Fruit fly (Drosophila melanogaster) whole organism, prepupa: ENCODE data around the gene CG8006.

Experiments used
- Blimp-1 ChIP-seq: fragments of 200-800 bp; sonication (Bioruptor generic); optimal IDR thresholded peaks from 3 replicates; lab custom pipeline; 2017; ENCODE audit warnings: missing biosample characterization, missing genetic modification characterization, mild to moderate bottlenecking, moderate library complexity, missing genetic modification reagents
- CG10669 ChIP-seq: fragments of 200-800 bp; sonication (Bioruptor generic); optimal IDR thresholded peaks from 3 replicates; lab custom pipeline; 2018; ENCODE audit warnings: missing biosample characterization, mild to moderate bottlenecking, missing genetic modification characterization, moderate library complexity
- CG11294 ChIP-seq: fragments of 200-800 bp; sonication (Bioruptor generic); IDR thresholded peaks from 2 replicates; pipeline ENCODE4 v1.3.6; 2022; ENCODE audit warnings: missing biosample characterization, missing genetic modification characterization
- CG11902 ChIP-seq: fragments of 200-800 bp; sonication (Bioruptor generic); optimal IDR thresholded peaks from 3 replicates; lab custom pipeline; 2016; ENCODE audit warnings: missing biosample characterization, missing genetic modification characterization
- CG15336 ChIP-seq: fragments of 200-800 bp; sonication (Bioruptor generic); IDR thresholded peaks from 2 replicates; pipeline ENCODE4 v1.3.6; 2022; ENCODE audit warnings: missing biosample characterization, missing genetic modification characterization
- CG1621 ChIP-seq: fragments of 200-800 bp; sonication (Bioruptor generic); optimal IDR thresholded peaks from 3 replicates; lab custom pipeline; 2018; ENCODE audit warnings: missing biosample characterization, mild to moderate bottlenecking, missing genetic modification characterization
- CG16779 ChIP-seq: fragments of 200-800 bp; sonication (Bioruptor generic); optimal IDR thresholded peaks from 3 replicates; lab custom pipeline; 2017; ENCODE audit warnings: missing biosample characterization, mild to moderate bottlenecking, missing genetic modification characterization
- CG3032 ChIP-seq: fragments of 200-800 bp; optimal IDR thresholded peaks from 2 replicates; lab custom pipeline; 2019; ENCODE audit warnings: missing biosample characterization, mild to moderate bottlenecking, missing genetic modification characterization, moderate library complexity
- CG34406 ChIP-seq: fragments of 200-800 bp; sonication (Bioruptor generic); optimal IDR thresholded peaks from 3 replicates; lab custom pipeline; 2016; ENCODE audit warnings: missing biosample characterization, missing genetic modification characterization
- CG4318 ChIP-seq: fragments of 200-800 bp; sonication (Bioruptor generic); optimal IDR thresholded peaks from 3 replicates; lab custom pipeline; 2017; ENCODE audit warnings: missing biosample characterization, mild to moderate bottlenecking, missing genetic modification characterization
- CG6163 ChIP-seq: fragments of 200-800 bp; sonication (Bioruptor generic); IDR thresholded peaks from 3 replicates; pipeline ENCODE4 v1.3.6; 2022; ENCODE audit warnings: missing biosample characterization, missing genetic modification characterization
- CG6808 ChIP-seq: fragments of 200-800 bp; sonication (Bioruptor generic); optimal IDR thresholded peaks from 3 replicates; lab custom pipeline; 2017; ENCODE audit warnings: missing biosample characterization, missing genetic modification characterization, mild to moderate bottlenecking, moderate library complexity, missing genetic modification reagents
- CG6854 ChIP-seq: fragments of 200-800 bp; sonication (Bioruptor generic); optimal IDR thresholded peaks from 2 replicates; lab custom pipeline; 2017; ENCODE audit warnings: missing biosample characterization, mild to moderate bottlenecking, missing genetic modification characterization
- CG7368 ChIP-seq: fragments of 200-800 bp; sonication (Bioruptor generic); optimal IDR thresholded peaks from 3 replicates; lab custom pipeline; 2016; ENCODE audit warnings: missing biosample characterization, missing genetic modification characterization
- CG8319 ChIP-seq: fragments of 200-800 bp; sonication (Bioruptor generic); optimal IDR thresholded peaks from 3 replicates; lab custom pipeline; 2016; ENCODE audit warnings: missing biosample characterization, missing genetic modification characterization
- CG8632 ChIP-seq: fragments of 200-800 bp; sonication (Bioruptor generic); optimal IDR thresholded peaks from 3 replicates; lab custom pipeline; 2016; ENCODE audit warnings: missing biosample characterization, missing genetic modification characterization
- CG9139 ChIP-seq: fragments of 200-800 bp; sonication (Bioruptor generic); optimal IDR thresholded peaks from 3 replicates; lab custom pipeline; 2017; ENCODE audit warnings: missing biosample characterization, mild to moderate bottlenecking, missing genetic modification characterization
- Eip75B ChIP-seq: fragments of 200-800 bp; sonication (Bioruptor generic); optimal IDR thresholded peaks from 3 replicates; lab custom pipeline; 2016; ENCODE audit warnings: missing biosample characterization, missing genetic modification characterization
- Eip78C ChIP-seq: fragments of 200-800 bp; sonication (Bioruptor generic); peaks from one replicate; lab custom pipeline; 2016; ENCODE audit warnings: missing biosample characterization, missing genetic modification characterization
- Eip93F ChIP-seq: fragments of 200-800 bp; sonication (Bioruptor generic); optimal IDR thresholded peaks from 2 replicates; lab custom pipeline; 2016; ENCODE audit warnings: missing biosample characterization, mild to moderate bottlenecking, missing genetic modification characterization
- Ets21C ChIP-seq: fragments of 200-800 bp; sonication (Bioruptor generic); optimal IDR thresholded peaks from 3 replicates; lab custom pipeline; 2016; ENCODE audit warnings: missing biosample characterization, missing genetic modification characterization
- Ets96B ChIP-seq: fragments of 200-800 bp; optimal IDR thresholded peaks from 2 replicates; lab custom pipeline; 2019; ENCODE audit warnings: missing biosample characterization, mild to moderate bottlenecking, missing genetic modification characterization, moderate library complexity
- Hr38 ChIP-seq: sonication (Bioruptor generic); optimal IDR thresholded peaks from 2 replicates; lab custom pipeline; 2016; ENCODE audit warnings: missing biosample characterization, missing genetic modification characterization
- Hr39 ChIP-seq: fragments of 200-800 bp; sonication (Bioruptor generic); optimal IDR thresholded peaks from 2 replicates; lab custom pipeline; 2016; ENCODE audit warnings: missing biosample characterization, missing genetic modification characterization
- OdsH ChIP-seq: fragments of 200-800 bp; sonication (Bioruptor generic); optimal IDR thresholded peaks from 3 replicates; lab custom pipeline; 2016; ENCODE audit warnings: missing biosample characterization, missing genetic modification characterization
- Sox15 ChIP-seq: fragments of 200-800 bp; sonication (Bioruptor generic); optimal IDR thresholded peaks from 3 replicates; lab custom pipeline; 2016; ENCODE audit warnings: missing biosample characterization, missing genetic modification characterization
- acj6 ChIP-seq: fragments of 200-800 bp; sonication (Bioruptor generic); optimal IDR thresholded peaks from 3 replicates; lab custom pipeline; 2016; ENCODE audit warnings: missing biosample characterization, missing genetic modification characterization
- cyc ChIP-seq: fragments of 200-800 bp; sonication (Bioruptor generic); optimal IDR thresholded peaks from 3 replicates; lab custom pipeline; 2016; ENCODE audit warnings: missing biosample characterization, missing genetic modification characterization
- dsx ChIP-seq: fragments of 200-800 bp; optimal IDR thresholded peaks from 3 replicates; lab custom pipeline; 2019; ENCODE audit warnings: missing biosample characterization, mild to moderate bottlenecking, missing genetic modification characterization, moderate library complexity; ENCODE audit not compliant: poor library complexity, severe bottlenecking
- eg ChIP-seq: fragments of 200-800 bp; sonication (Bioruptor generic); IDR thresholded peaks from 3 replicates; pipeline ENCODE4 v1.3.6; 2022; ENCODE audit warnings: missing biosample characterization, missing genetic modification characterization
- esn ChIP-seq: fragments of 200-800 bp; sonication (Bioruptor generic); optimal IDR thresholded peaks from 2 replicates; lab custom pipeline; 2016; ENCODE audit warnings: missing biosample characterization, mild to moderate bottlenecking, missing genetic modification characterization, moderate library complexity
- fd85E ChIP-seq: fragments of 200-800 bp; sonication (Bioruptor generic); optimal IDR thresholded peaks from 3 replicates; lab custom pipeline; 2016; ENCODE audit warnings: missing biosample characterization, missing genetic modification characterization
- fkh ChIP-seq: fragments of 200-800 bp; sonication (Bioruptor generic); optimal IDR thresholded peaks from 3 replicates; lab custom pipeline; 2017; ENCODE audit warnings: missing biosample characterization, mild to moderate bottlenecking, missing genetic modification characterization, moderate library complexity
- lz ChIP-seq: fragments of 200-800 bp; sonication (Bioruptor generic); optimal IDR thresholded peaks from 3 replicates; lab custom pipeline; 2016; ENCODE audit warnings: missing biosample characterization, missing genetic modification characterization
- net ChIP-seq: fragments of 200-800 bp; sonication (Bioruptor generic); optimal IDR thresholded peaks from 3 replicates; lab custom pipeline; 2016; ENCODE audit warnings: missing biosample characterization, missing genetic modification characterization
- pdm3 ChIP-seq: fragments of 200-800 bp; sonication (Bioruptor generic); optimal IDR thresholded peaks from 3 replicates; lab custom pipeline; 2016; ENCODE audit warnings: missing biosample characterization, missing genetic modification characterization
- salr ChIP-seq, 2 experiments: fragments of 200-800 bp; sonication (Bioruptor generic); optimal IDR thresholded peaks; 3 replicates each; lab custom pipeline; 2016 to 2018; ENCODE audit warnings: missing biosample characterization in 2 of 2, missing genetic modification characterization in 2 of 2, mild to moderate bottlenecking in 1 of 2
- spab ChIP-seq: fragments of 200-800 bp; sonication (Bioruptor generic); optimal IDR thresholded peaks from 2 replicates; lab custom pipeline; 2017; ENCODE audit warnings: missing biosample characterization, mild to moderate bottlenecking, missing genetic modification characterization, missing genetic modification reagents
- ss ChIP-seq, 2 experiments: fragments of 200-800 bp; sonication (Bioruptor generic); optimal IDR thresholded peaks; 2 replicates in 1 of 2; 3 replicates in 1 of 2; lab custom pipeline; 2017 to 2018; ENCODE audit warnings: mild to moderate bottlenecking in 2 of 2, missing biosample characterization in 2 of 2, missing genetic modification characterization in 2 of 2, moderate library complexity in 1 of 2
- topi ChIP-seq: fragments of 200-800 bp; sonication (Bioruptor generic); optimal IDR thresholded peaks from 3 replicates; lab custom pipeline; 2016; ENCODE audit warnings: missing biosample characterization, missing genetic modification characterization
- vri ChIP-seq: fragments of 200-800 bp; sonication (Bioruptor generic); optimal IDR thresholded peaks from 3 replicates; lab custom pipeline; 2016; ENCODE audit warnings: missing biosample characterization, mild to moderate bottlenecking, missing genetic modification characterization

The CG8006 gene

DNA sequence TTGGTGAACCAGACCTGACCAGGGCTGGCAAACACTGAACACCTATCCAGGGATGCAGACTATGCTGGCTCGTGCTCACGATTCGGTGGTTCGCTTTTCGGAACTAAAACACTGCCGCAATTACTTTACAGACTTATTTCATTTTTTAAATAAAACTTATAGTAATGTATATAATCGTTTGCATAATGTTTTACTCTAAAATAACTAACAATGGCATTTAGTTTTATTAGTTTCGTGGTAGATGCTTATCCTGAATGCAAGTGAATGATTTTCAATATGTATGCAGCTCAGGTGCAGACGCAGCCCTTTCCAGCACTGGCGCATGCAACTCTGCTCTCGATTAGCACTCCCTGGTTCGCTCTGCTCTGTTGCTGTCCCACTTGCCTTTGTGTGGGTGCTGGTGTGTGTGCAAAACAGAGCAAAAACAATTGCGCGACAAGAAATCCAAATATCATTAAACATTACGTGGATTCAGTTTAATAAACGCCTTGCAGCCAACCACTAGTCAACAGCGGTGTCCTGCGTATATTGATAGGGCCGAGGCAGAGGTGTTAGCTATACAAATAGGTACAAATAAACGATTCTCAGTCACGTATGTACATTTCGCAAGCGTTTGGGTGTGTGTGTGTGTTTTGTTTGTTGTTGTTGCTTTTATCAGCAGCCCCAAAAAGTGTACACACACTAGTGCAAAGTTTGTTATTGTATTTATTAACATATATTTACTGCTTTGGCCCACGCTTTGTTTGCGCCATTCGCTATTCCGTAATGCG is 24.9 kb upstream of the CG8006 start, which contains the start of the genes ERR and Atg18a (continued):
- TF ChIP-seq fkh (GFP tag; lab: Kevin White, UChicago) (peak; percentile 63), CG8319 (peak; percentile 82), CG6854 (GFP tag; lab: Kevin White, UChicago) (peak; percentile 20), OdsH (GFP tag; lab: Kevin White, UChicago) (peak; percentile 89), lz (peak; percentile 91), CG6808 (GFP tag; lab: Kevin White, UChicago) (peak; percentile 58), CG11902 (peak; percentile 91), eg (GFP tag; lab: Robert Waterston, UW) (peak; percentile 91), CG8632 (GFP tag; lab: Kevin White, UChicago) (peak; percentile 70), CG3032 (tag; lab: Kevin White, UChicago) (peak; percentile 90), CG7368 (GFP tag; lab: Kevin White, UChicago) (peak; percentile 75), Hr39 (GFP tag; lab: Kevin White, UChicago) (peak; percentile 94), CG34406 (GFP tag; lab: Kevin White, UChicago) (peak; percentile 82), Ets96B (tag; lab: Kevin White, UChicago) (peak; percentile 75), pdm3 (GFP tag; lab: Kevin White, UChicago) (no peak), CG16779 (tag; lab: Kevin White, UChicago) (no peak), Eip78C (GFP tag; lab: Kevin White, UChicago) (peak; percentile 85), CG9139 (GFP tag; lab: Kevin White, UChicago) (no peak), Eip75B (peak; percentile 86), CG4318 (GFP tag; lab: Kevin White, UChicago) (peak; percentile 85), salr (GFP tag; optimal IDR thresholded peaks at IDR 0.05; lab: Kevin White, UChicago) (peak in 1 of 2 experiments; percentile 60), Hr38 (peak; percentile 60), Sox15 (GFP tag; lab: Kevin White, UChicago) (peak; percentile 90), CG15336 (GFP tag; lab: Robert Waterston, UW) (peak; percentile 63), fd85E (GFP tag; lab: Kevin White, UChicago) (peak; percentile 67), esn (peak; percentile 88), CG6163 (GFP tag; lab: Robert Waterston, UW) (peak; percentile 85), net (GFP tag; lab: Kevin White, UChicago) (peak; percentile 67)

DNA sequence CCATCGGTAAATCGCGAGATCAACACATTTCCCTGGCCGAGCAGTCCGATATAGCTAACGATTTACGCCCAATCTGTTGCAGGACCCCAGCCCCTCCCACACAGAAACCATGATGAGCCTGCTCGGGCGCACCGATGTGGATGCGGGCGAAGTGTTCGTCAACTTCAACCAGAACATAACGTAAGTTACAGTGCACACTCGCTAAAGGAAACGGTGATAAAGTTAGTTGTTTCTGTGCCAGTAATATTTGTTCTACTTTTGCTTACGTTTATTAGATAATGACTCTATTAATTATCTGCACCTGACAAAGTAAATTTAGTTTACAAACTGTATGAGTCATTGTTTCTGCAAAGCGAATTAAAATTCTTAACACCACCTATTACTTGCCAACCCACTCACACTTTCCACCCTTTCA is 24.3 kb upstream of the CG8006 start:
- TF ChIP-seq CG10669 (GFP tag; lab: Kevin White, UChicago) = no peak
- 0 out of 2 replicates have a peak, but pooled peaks have one; percentile 16 for TF ChIP-seq CG15336 (GFP tag; lab: Robert Waterston, UW)
- TF ChIP-seq spab (GFP tag; lab: Kevin White, UChicago) = no peak
- TF ChIP-seq CG1621 (tag; lab: Kevin White, UChicago) = no peak
- no peak for TF ChIP-seq Blimp-1 (GFP tag; lab: Kevin White, UChicago)

DNA sequence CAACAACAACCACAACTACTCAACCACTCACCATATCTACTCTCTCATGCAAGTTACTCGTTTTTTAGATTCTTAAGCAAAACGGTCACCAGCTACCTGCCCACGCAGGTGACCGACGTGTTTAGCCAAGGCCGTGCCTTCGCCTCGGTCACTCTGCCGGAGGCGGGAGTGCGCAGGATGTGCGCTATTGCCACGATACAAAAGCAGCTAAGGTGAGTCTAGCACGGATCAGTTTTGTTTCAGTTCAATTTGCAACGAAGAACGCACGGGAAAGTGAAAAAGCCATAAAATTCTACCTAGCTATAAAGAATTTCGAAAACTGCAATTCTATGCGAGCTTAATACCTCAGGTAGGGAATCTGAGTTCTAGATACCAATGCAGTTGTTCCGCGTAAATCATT is 22.5 kb upstream of the CG8006 start:
- no peak for TF ChIP-seq fd85E (GFP tag; lab: Kevin White, UChicago)
- no peak for TF ChIP-seq spab (GFP tag; lab: Kevin White, UChicago)
- no peak for TF ChIP-seq ss (GFP tag; optimal IDR thresholded peaks at IDR 0.05; lab: Kevin White, UChicago)
- no peak for TF ChIP-seq CG7368 (GFP tag; lab: Kevin White, UChicago)
- TF ChIP-seq Ets21C (GFP tag; lab: Kevin White, UChicago) = no peak
- no peak for TF ChIP-seq CG11294 (GFP tag; lab: Robert Waterston, UW)
- TF ChIP-seq Sox15 (GFP tag; lab: Kevin White, UChicago) = no peak
- TF ChIP-seq CG34406 (GFP tag; lab: Kevin White, UChicago) = no peak
- no peak for TF ChIP-seq Ets96B (tag; lab: Kevin White, UChicago)
- TF ChIP-seq pdm3 (GFP tag; lab: Kevin White, UChicago) = no peak
- no peak for TF ChIP-seq cyc (GFP tag; lab: Kevin White, UChicago)
- TF ChIP-seq acj6 = no peak
- no peak for TF ChIP-seq Eip75B
- no peak for TF ChIP-seq vri (GFP tag; lab: Kevin White, UChicago)
- no peak for TF ChIP-seq Eip93F
- TF ChIP-seq dsx = no peak
- no peak for TF ChIP-seq topi (GFP tag; lab: Kevin White, UChicago)
- TF ChIP-seq CG6808 (GFP tag; lab: Kevin White, UChicago) = no peak
